Fruit fly (Drosophila melanogaster) whole organism, prepupa: ENCODE measurements around the gene CG6055.
A peak's percentile ranks its signal among the peaks of the same experiment; 100 is the strongest.

ENCODE experiments used
- CG10631 ChIP-seq: fragments of 200-800 bp; sonication (Bioruptor generic); optimal IDR thresholded peaks from 2 replicates; lab custom pipeline; 2016; ENCODE audit warnings: missing biosample characterization, missing genetic modification characterization
- CG10669 ChIP-seq: fragments of 200-800 bp; sonication (Bioruptor generic); optimal IDR thresholded peaks from 3 replicates; lab custom pipeline; 2018; ENCODE audit warnings: missing biosample characterization, mild to moderate bottlenecking, missing genetic modification characterization, moderate library complexity
- CG11762 ChIP-seq: fragments of 200-800 bp; sonication (Bioruptor generic); optimal IDR thresholded peaks from 3 replicates; lab custom pipeline; 2016; ENCODE audit warnings: missing biosample characterization, missing genetic modification characterization; ENCODE audit not compliant: insufficient read depth
- CG11902 ChIP-seq: fragments of 200-800 bp; sonication (Bioruptor generic); optimal IDR thresholded peaks from 3 replicates; lab custom pipeline; 2016; ENCODE audit warnings: missing biosample characterization, missing genetic modification characterization
- CG1621 ChIP-seq: fragments of 200-800 bp; sonication (Bioruptor generic); optimal IDR thresholded peaks from 3 replicates; lab custom pipeline; 2018; ENCODE audit warnings: missing biosample characterization, mild to moderate bottlenecking, missing genetic modification characterization
- CG16779 ChIP-seq: fragments of 200-800 bp; sonication (Bioruptor generic); optimal IDR thresholded peaks from 3 replicates; lab custom pipeline; 2017; ENCODE audit warnings: missing biosample characterization, mild to moderate bottlenecking, missing genetic modification characterization
- CG3032 ChIP-seq: fragments of 200-800 bp; optimal IDR thresholded peaks from 2 replicates; lab custom pipeline; 2019; ENCODE audit warnings: missing biosample characterization, mild to moderate bottlenecking, missing genetic modification characterization, moderate library complexity
- CG31627 ChIP-seq: fragments of 200-800 bp; sonication (Bioruptor generic); optimal IDR thresholded peaks from 3 replicates; lab custom pipeline; 2016; ENCODE audit warnings: missing biosample characterization, missing genetic modification characterization
- CG32006 ChIP-seq: fragments of 200-800 bp; sonication (Bioruptor generic); optimal IDR thresholded peaks from 3 replicates; lab custom pipeline; 2017; ENCODE audit warnings: missing biosample characterization, mild to moderate bottlenecking, missing genetic modification characterization
- CG34406 ChIP-seq: fragments of 200-800 bp; sonication (Bioruptor generic); optimal IDR thresholded peaks from 3 replicates; lab custom pipeline; 2016; ENCODE audit warnings: missing biosample characterization, missing genetic modification characterization
- CG3919 ChIP-seq: fragments of 200-800 bp; sonication (Bioruptor generic); optimal IDR thresholded peaks from 3 replicates; lab custom pipeline; 2016; ENCODE audit warnings: missing biosample characterization, missing genetic modification characterization
- CG6163 ChIP-seq: fragments of 200-800 bp; sonication (Bioruptor generic); IDR thresholded peaks from 3 replicates; pipeline ENCODE4 v1.3.6; 2022; ENCODE audit warnings: missing biosample characterization, missing genetic modification characterization
- CG6276 ChIP-seq: fragments of 200-800 bp; sonication (Bioruptor generic); optimal IDR thresholded peaks from 2 replicates; lab custom pipeline; 2017; ENCODE audit warnings: missing biosample characterization, mild to moderate bottlenecking, missing genetic modification characterization
- CG6792 ChIP-seq: fragments of 200-800 bp; sonication (Bioruptor generic); optimal IDR thresholded peaks from 3 replicates; lab custom pipeline; 2016; ENCODE audit warnings: missing biosample characterization, missing genetic modification characterization
- CG6808 ChIP-seq: fragments of 200-800 bp; sonication (Bioruptor generic); optimal IDR thresholded peaks from 3 replicates; lab custom pipeline; 2017; ENCODE audit warnings: missing biosample characterization, missing genetic modification characterization, mild to moderate bottlenecking, moderate library complexity, missing genetic modification reagents
- CG6854 ChIP-seq: fragments of 200-800 bp; sonication (Bioruptor generic); optimal IDR thresholded peaks from 2 replicates; lab custom pipeline; 2017; ENCODE audit warnings: missing biosample characterization, mild to moderate bottlenecking, missing genetic modification characterization
- CG8119 ChIP-seq: fragments of 200-800 bp; sonication (Bioruptor generic); IDR thresholded peaks from 3 replicates; pipeline ENCODE4 v1.3.6; 2022; ENCODE audit warnings: missing biosample characterization, missing genetic modification characterization
- CG8319 ChIP-seq: fragments of 200-800 bp; sonication (Bioruptor generic); optimal IDR thresholded peaks from 3 replicates; lab custom pipeline; 2016; ENCODE audit warnings: missing biosample characterization, missing genetic modification characterization
- CG9139 ChIP-seq: fragments of 200-800 bp; sonication (Bioruptor generic); optimal IDR thresholded peaks from 3 replicates; lab custom pipeline; 2017; ENCODE audit warnings: missing biosample characterization, mild to moderate bottlenecking, missing genetic modification characterization
- Eip75B ChIP-seq: fragments of 200-800 bp; sonication (Bioruptor generic); optimal IDR thresholded peaks from 3 replicates; lab custom pipeline; 2016; ENCODE audit warnings: missing biosample characterization, missing genetic modification characterization
- Eip78C ChIP-seq: fragments of 200-800 bp; sonication (Bioruptor generic); peaks from one replicate; lab custom pipeline; 2016; ENCODE audit warnings: missing biosample characterization, missing genetic modification characterization
- Eip93F ChIP-seq: fragments of 200-800 bp; sonication (Bioruptor generic); optimal IDR thresholded peaks from 2 replicates; lab custom pipeline; 2016; ENCODE audit warnings: missing biosample characterization, mild to moderate bottlenecking, missing genetic modification characterization
- Ets21C ChIP-seq: fragments of 200-800 bp; sonication (Bioruptor generic); optimal IDR thresholded peaks from 3 replicates; lab custom pipeline; 2016; ENCODE audit warnings: missing biosample characterization, missing genetic modification characterization
- Ets96B ChIP-seq: fragments of 200-800 bp; optimal IDR thresholded peaks from 2 replicates; lab custom pipeline; 2019; ENCODE audit warnings: missing biosample characterization, mild to moderate bottlenecking, missing genetic modification characterization, moderate library complexity
- Gug ChIP-seq: fragments of 200-800 bp; sonication (Bioruptor generic); IDR thresholded peaks from 2 replicates; pipeline ENCODE4 v1.3.6; 2022; ENCODE audit warnings: missing biosample characterization, missing genetic modification characterization
- Hr38 ChIP-seq: sonication (Bioruptor generic); optimal IDR thresholded peaks from 2 replicates; lab custom pipeline; 2016; ENCODE audit warnings: missing biosample characterization, missing genetic modification characterization
- Hr39 ChIP-seq: fragments of 200-800 bp; sonication (Bioruptor generic); optimal IDR thresholded peaks from 2 replicates; lab custom pipeline; 2016; ENCODE audit warnings: missing biosample characterization, missing genetic modification characterization
- Met ChIP-seq: fragments of 200-800 bp; sonication (Bioruptor generic); optimal IDR thresholded peaks from 3 replicates; lab custom pipeline; 2016; ENCODE audit warnings: missing biosample characterization, missing genetic modification characterization
- Smox ChIP-seq: fragments of 200-800 bp; sonication (Bioruptor generic); optimal IDR thresholded peaks from 3 replicates; lab custom pipeline; 2016; ENCODE audit warnings: missing biosample characterization, missing genetic modification characterization
- Sox14 ChIP-seq: fragments of 200-800 bp; sonication (Bioruptor generic); optimal IDR thresholded peaks from 3 replicates; lab custom pipeline; 2016; ENCODE audit warnings: missing biosample characterization, missing genetic modification characterization
- achi ChIP-seq: fragments of 200-800 bp; sonication (Bioruptor generic); optimal IDR thresholded peaks from 3 replicates; lab custom pipeline; 2016; ENCODE audit warnings: missing biosample characterization, missing genetic modification characterization
- cyc ChIP-seq: fragments of 200-800 bp; sonication (Bioruptor generic); optimal IDR thresholded peaks from 3 replicates; lab custom pipeline; 2016; ENCODE audit warnings: missing biosample characterization, missing genetic modification characterization
- dac ChIP-seq: fragments of 200-800 bp; sonication (Bioruptor generic); optimal IDR thresholded peaks from 2 replicates; lab custom pipeline; 2017; ENCODE audit warnings: missing biosample characterization, mild to moderate bottlenecking, missing genetic modification characterization
- dsx ChIP-seq: fragments of 200-800 bp; optimal IDR thresholded peaks from 3 replicates; lab custom pipeline; 2019; ENCODE audit warnings: missing biosample characterization, mild to moderate bottlenecking, missing genetic modification characterization, moderate library complexity; ENCODE audit not compliant: poor library complexity, severe bottlenecking
- eg ChIP-seq: fragments of 200-800 bp; sonication (Bioruptor generic); IDR thresholded peaks from 3 replicates; pipeline ENCODE4 v1.3.6; 2022; ENCODE audit warnings: missing biosample characterization, missing genetic modification characterization
- esn ChIP-seq: fragments of 200-800 bp; sonication (Bioruptor generic); optimal IDR thresholded peaks from 2 replicates; lab custom pipeline; 2016; ENCODE audit warnings: missing biosample characterization, mild to moderate bottlenecking, missing genetic modification characterization, moderate library complexity
- fd59A ChIP-seq: fragments of 200-800 bp; sonication (Bioruptor generic); optimal IDR thresholded peaks from 2 replicates; lab custom pipeline; 2017; ENCODE audit warnings: missing biosample characterization, mild to moderate bottlenecking, missing genetic modification characterization, missing genetic modification reagents
- fd85E ChIP-seq: fragments of 200-800 bp; sonication (Bioruptor generic); optimal IDR thresholded peaks from 3 replicates; lab custom pipeline; 2016; ENCODE audit warnings: missing biosample characterization, missing genetic modification characterization
- fkh ChIP-seq: fragments of 200-800 bp; sonication (Bioruptor generic); optimal IDR thresholded peaks from 3 replicates; lab custom pipeline; 2017; ENCODE audit warnings: missing biosample characterization, mild to moderate bottlenecking, missing genetic modification characterization, moderate library complexity
- net ChIP-seq: fragments of 200-800 bp; sonication (Bioruptor generic); optimal IDR thresholded peaks from 3 replicates; lab custom pipeline; 2016; ENCODE audit warnings: missing biosample characterization, missing genetic modification characterization
- salr ChIP-seq, 2 experiments: fragments of 200-800 bp; sonication (Bioruptor generic); optimal IDR thresholded peaks; 3 replicates each; lab custom pipeline; 2016 to 2018; ENCODE audit warnings: missing biosample characterization in 2 of 2, missing genetic modification characterization in 2 of 2, mild to moderate bottlenecking in 1 of 2
- spab ChIP-seq: fragments of 200-800 bp; sonication (Bioruptor generic); optimal IDR thresholded peaks from 2 replicates; lab custom pipeline; 2017; ENCODE audit warnings: missing biosample characterization, mild to moderate bottlenecking, missing genetic modification characterization, missing genetic modification reagents
- ss ChIP-seq, 2 experiments: fragments of 200-800 bp; sonication (Bioruptor generic); optimal IDR thresholded peaks; 2 replicates in 1 of 2; 3 replicates in 1 of 2; lab custom pipeline; 2017 to 2018; ENCODE audit warnings: mild to moderate bottlenecking in 2 of 2, missing biosample characterization in 2 of 2, missing genetic modification characterization in 2 of 2, moderate library complexity in 1 of 2
- svp ChIP-seq: fragments of 200-800 bp; sonication (Bioruptor generic); peaks from one replicate; lab custom pipeline; 2016; ENCODE audit warnings: missing biosample characterization, missing genetic modification characterization
- topi ChIP-seq: fragments of 200-800 bp; sonication (Bioruptor generic); optimal IDR thresholded peaks from 3 replicates; lab custom pipeline; 2016; ENCODE audit warnings: missing biosample characterization, missing genetic modification characterization
- vri ChIP-seq: fragments of 200-800 bp; sonication (Bioruptor generic); optimal IDR thresholded peaks from 3 replicates; lab custom pipeline; 2016; ENCODE audit warnings: missing biosample characterization, mild to moderate bottlenecking, missing genetic modification characterization

CG6055 gene

DNA sequence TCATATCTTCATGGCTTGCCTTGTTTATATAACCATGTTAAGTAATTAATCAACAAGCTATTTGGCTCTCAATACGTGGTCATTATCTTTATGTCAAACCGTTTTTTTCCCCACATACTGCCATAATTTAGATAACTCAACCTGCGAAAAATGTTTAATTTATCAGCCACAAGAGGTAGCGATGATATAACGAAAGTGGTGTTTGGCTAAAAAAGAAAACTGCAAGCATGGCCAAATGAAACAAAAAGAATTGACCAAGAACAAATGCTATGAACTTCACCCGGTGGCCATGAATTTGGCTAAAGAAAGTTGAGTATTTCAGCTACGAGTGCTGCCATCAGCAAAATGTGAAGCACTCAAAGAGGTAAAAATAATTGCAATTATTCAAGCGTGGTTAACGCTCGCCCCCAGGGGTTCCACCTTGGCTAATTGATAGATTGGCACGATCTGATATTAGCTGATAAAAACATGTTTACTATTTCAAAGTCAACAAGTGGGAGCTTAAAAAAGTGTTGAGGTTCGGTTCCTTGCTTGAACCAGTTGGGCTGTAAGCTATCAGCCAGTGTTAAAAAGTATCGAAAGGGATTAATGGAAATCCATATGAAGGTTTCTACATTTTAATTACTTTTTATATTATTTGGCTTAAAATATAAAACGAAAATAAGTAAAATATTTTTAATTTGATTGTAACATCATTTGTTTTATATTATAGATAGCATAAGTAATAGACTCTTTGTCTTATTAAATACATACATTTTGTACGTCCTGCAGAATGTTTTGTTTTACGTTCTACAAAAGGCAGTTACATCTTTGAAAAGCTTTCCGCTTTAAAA lies 29.6 kb upstream of the CG6055 start (continued):
- TF ChIP-seq CG6808 (GFP tag; lab: Kevin White, UChicago) (no peak), CG11902 (GFP tag; lab: Kevin White, UChicago) (no peak), esn (GFP tag; lab: Kevin White, UChicago) (no peak), CG11762 (GFP tag; lab: Kevin White, UChicago) (no peak), fd59A (GFP tag; lab: Kevin White, UChicago) (no peak), svp (no peak), spab (no peak), CG32006 (no peak), Met (GFP tag; lab: Kevin White, UChicago) (no peak), cyc (GFP tag; lab: Kevin White, UChicago) (no peak), CG16779 (tag; lab: Kevin White, UChicago) (no peak), CG3032 (tag; lab: Kevin White, UChicago) (no peak), Hr39 (GFP tag; lab: Kevin White, UChicago) (no peak), Smox (GFP tag; lab: Kevin White, UChicago) (no peak), CG34406 (GFP tag; lab: Kevin White, UChicago) (no peak), eg (GFP tag; lab: Robert Waterston, UW) (no peak), Eip78C (GFP tag; lab: Kevin White, UChicago) (peak; percentile 50), topi (GFP tag; lab: Kevin White, UChicago) (no peak), CG10631 (peak; percentile 60), dac (GFP tag; lab: Kevin White, UChicago) (no peak), Ets21C (GFP tag; lab: Kevin White, UChicago) (no peak), net (GFP tag; lab: Kevin White, UChicago) (no peak), Eip93F (GFP tag; lab: Kevin White, UChicago) (no peak), CG6792 (GFP tag; lab: Kevin White, UChicago) (no peak), CG6163 (GFP tag; lab: Robert Waterston, UW) (peak; percentile 42; the same call in 2 of the 3 replicates), CG8319 (GFP tag; lab: Kevin White, UChicago) (no peak), dsx (GFP tag; lab: Kevin White, UChicago) (no peak), ss (GFP tag; optimal IDR thresholded peaks at IDR 0.05; lab: Kevin White, UChicago) (peak in 1 of 2 experiments; percentile 3), fkh (GFP tag; lab: Kevin White, UChicago) (peak; percentile 98), CG31627 (no peak), vri (GFP tag; lab: Kevin White, UChicago) (peak; percentile 86), Hr38 (GFP tag; lab: Kevin White, UChicago) (peak; percentile 64), salr (GFP tag; optimal IDR thresholded peaks at IDR 0.05; lab: Kevin White, UChicago) (no peak), Sox14 (GFP tag; lab: Kevin White, UChicago) (no peak), Ets96B (tag; lab: Kevin White, UChicago) (no peak), CG6854 (GFP tag; lab: Kevin White, UChicago) (no peak)

DNA sequence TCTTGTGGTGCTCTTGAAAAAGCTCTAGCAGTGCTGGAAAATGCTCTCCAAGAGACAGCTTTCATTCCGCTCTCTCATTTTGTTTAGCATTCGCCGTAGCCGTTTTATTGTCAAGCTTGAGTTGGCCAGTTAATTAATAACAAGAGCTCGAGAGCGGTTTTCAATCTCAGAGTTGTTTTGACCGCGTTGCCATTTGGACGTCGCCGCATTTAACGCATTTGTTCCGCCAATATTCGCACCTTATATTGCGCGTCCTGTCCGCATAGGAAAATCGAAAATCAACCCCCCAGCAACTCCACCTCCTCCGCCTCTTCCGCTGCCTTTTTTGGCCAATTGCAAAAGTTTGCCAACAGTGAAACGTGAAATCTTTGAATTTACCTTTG lies 29.0 kb upstream of the CG6055 start, which contains the start of gene CG5973:
TSS of gene CG5973 (plus strand) at position 168 of the 383 bp plus-strand sequence.
- TF ChIP-seq CG8119 (peak; percentile 37; the same call in 1 of the 3 replicates), svp (peak; percentile 17), eg (GFP tag; lab: Robert Waterston, UW) (no peak), fd85E (GFP tag; lab: Kevin White, UChicago) (no peak), cyc (GFP tag; lab: Kevin White, UChicago) (no peak), CG11762 (GFP tag; lab: Kevin White, UChicago) (no peak), CG3919 (GFP tag; lab: Kevin White, UChicago) (peak; percentile 15), CG32006 (peak; percentile 43), CG10669 (GFP tag; lab: Kevin White, UChicago) (no peak), Eip75B (GFP tag; lab: Kevin White, UChicago) (peak; percentile 1), Eip78C (GFP tag; lab: Kevin White, UChicago) (peak; percentile 26), Ets21C (GFP tag; lab: Kevin White, UChicago) (no peak), CG1621 (tag; lab: Kevin White, UChicago) (peak; percentile 15), CG9139 (GFP tag; lab: Kevin White, UChicago) (peak; percentile 47), ss (GFP tag; optimal IDR thresholded peaks at IDR 0.05; lab: Kevin White, UChicago) (no peak), CG6854 (GFP tag; lab: Kevin White, UChicago) (peak; percentile 23), CG6163 (GFP tag; lab: Robert Waterston, UW) (0 out of 3 replicates have a peak, but pooled peaks have one; percentile 33), achi (GFP tag; lab: Kevin White, UChicago) (no peak), CG6276 (GFP tag; lab: Kevin White, UChicago) (peak; percentile 18), net (GFP tag; lab: Kevin White, UChicago) (peak; percentile 12), CG16779 (tag; lab: Kevin White, UChicago) (peak; percentile 13), dsx (GFP tag; lab: Kevin White, UChicago) (peak; percentile 2), Gug (GFP tag; lab: Robert Waterston, UW) (no peak)
